Worm (Caenorhabditis elegans) whole organism, late embryonic: ENCODE data around the gene srx-56.

Experiments
- Y22D7AL.16 ChIP-seq: sonication (generic microtip); optimal IDR thresholded peaks from 2 replicates; lab custom pipeline; 2016; ENCODE audit warnings: missing genetic modification characterization, missing compliant biosample characterization
- ceh-24 ChIP-seq: sonication (generic microtip); optimal IDR thresholded peaks from 2 replicates; lab custom pipeline; 2016; ENCODE audit warnings: mild to moderate bottlenecking, missing genetic modification characterization, missing compliant biosample characterization

DNA sequence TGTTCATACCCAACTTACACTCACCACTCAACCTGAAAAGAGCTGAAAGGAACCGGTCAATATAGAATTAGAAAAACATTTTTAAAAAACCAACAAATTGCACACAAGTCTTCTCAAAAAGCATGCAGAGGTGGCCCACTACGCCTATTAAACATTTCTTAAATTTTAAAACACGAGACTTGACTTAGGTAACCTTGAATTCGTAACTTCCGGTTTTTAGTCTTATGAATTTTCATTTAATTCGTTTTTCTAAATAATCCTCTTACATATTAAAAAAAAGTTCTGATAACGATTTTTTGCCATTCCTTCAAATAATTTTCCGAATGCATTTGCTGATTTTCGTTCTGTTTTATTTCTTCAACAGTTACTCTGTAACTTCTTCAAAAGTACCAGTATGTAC, 46.1 kb upstream of the srx-56 start, which contains the start of gene clec-7:
- TF ChIP-seq ceh-24 = no peak
- no peak for TF ChIP-seq Y22D7AL.16 (tag; lab: Kevin White, UChicago)
